Worm (Caenorhabditis elegans) whole organism, early embryonic: ENCODE data around the gene F58A4.2.
A peak's percentile ranks its signal among the peaks of the same experiment; 100 is the strongest.

Experiments used
- B0310.2 ChIP-seq: sonication (generic microtip); optimal IDR thresholded peaks from 2 replicates; lab custom pipeline; 2016; ENCODE audit warnings: mild to moderate bottlenecking, missing genetic modification characterization, missing compliant biosample characterization
- F13C5.2 ChIP-seq: sonication (generic microtip); optimal IDR thresholded peaks from 2 replicates; lab custom pipeline; 2017; ENCODE audit warnings: mild to moderate bottlenecking, missing genetic modification characterization, inconsistent platforms, missing compliant biosample characterization
- aly-1 ChIP-seq: sonication (generic microtip); optimal IDR thresholded peaks from 2 replicates; lab custom pipeline; 2016; ENCODE audit warnings: missing genetic modification characterization, missing compliant biosample characterization
- ama-1 ChIP-seq: fragments of 150-350 bp; optimal IDR thresholded peaks from 2 replicates; lab custom pipeline; 2014
- ceh-13 ChIP-seq: fragments of 200-800 bp; sonication (Bioruptor generic); optimal IDR thresholded peaks from 2 replicates; lab custom pipeline; 2018; ENCODE audit warnings: mild to moderate bottlenecking, missing genetic modification characterization, missing compliant biosample characterization
- ceh-36 ChIP-seq: sonication (generic microtip); optimal IDR thresholded peaks from 2 replicates; lab custom pipeline; 2016; ENCODE audit warnings: missing genetic modification characterization, inconsistent platforms, missing compliant biosample characterization
- ets-7 ChIP-seq: sonication (generic microtip); optimal IDR thresholded peaks from 2 replicates; lab custom pipeline; 2016; ENCODE audit warnings: missing genotype, missing genetic modification characterization, missing compliant biosample characterization
- flt-1 ChIP-seq: fragments of 200-800 bp; sonication (Bioruptor generic); IDR thresholded peaks from 2 replicates; pipeline ENCODE4 v1.3.6; 2022; ENCODE audit warnings: missing genetic modification characterization, missing compliant biosample characterization
- hmbx-1 ChIP-seq: sonication (generic microtip); optimal IDR thresholded peaks from 2 replicates; lab custom pipeline; 2016; ENCODE audit warnings: mild to moderate bottlenecking, missing genetic modification characterization, missing compliant biosample characterization
- hmg-4 ChIP-seq: fragments of 200-800 bp; sonication (Bioruptor generic); optimal IDR thresholded peaks from 2 replicates; lab custom pipeline; 2018; ENCODE audit warnings: mild to moderate bottlenecking, missing genetic modification characterization, missing compliant biosample characterization
- hnd-1 ChIP-seq: sonication (generic microtip); optimal IDR thresholded peaks from 2 replicates; lab custom pipeline; 2016; ENCODE audit warnings: missing genetic modification characterization, missing compliant biosample characterization
- pes-1 ChIP-seq: fragments of 200-800 bp; sonication (Bioruptor generic); IDR thresholded peaks from 2 replicates; pipeline ENCODE4 v1.3.6; 2022; ENCODE audit warnings: missing genetic modification reagents, missing genetic modification characterization, missing compliant biosample characterization
- scrt-1 ChIP-seq: fragments of 200-800 bp; sonication (Bioruptor generic); IDR thresholded peaks from 2 replicates; pipeline ENCODE4 v1.3.6; 2022; ENCODE audit warnings: missing genetic modification characterization, missing compliant biosample characterization
- sea-1 ChIP-seq: fragments of 200-800 bp; sonication (Bioruptor generic); conservative IDR thresholded peaks from 2 replicates; pipeline ENCODE4 v1.3.6; 2022; ENCODE audit warnings: missing genetic modification characterization, missing compliant biosample characterization
- tbx-11 ChIP-seq: fragments of 200-800 bp; sonication (Bioruptor generic); IDR thresholded peaks from 2 replicates; pipeline ENCODE4 v1.3.6; 2022; ENCODE audit warnings: missing genetic modification characterization, missing compliant biosample characterization
- tbx-37 ChIP-seq: fragments of 200-800 bp; sonication (Bioruptor generic); conservative IDR thresholded peaks from 2 replicates; pipeline ENCODE4 v1.3.6; 2022; ENCODE audit warnings: missing genetic modification reagents, missing genetic modification characterization, missing compliant biosample characterization
- tra-4 ChIP-seq: sonication (generic microtip); optimal IDR thresholded peaks from 2 replicates; lab custom pipeline; 2017; ENCODE audit warnings: missing genetic modification characterization, missing compliant biosample characterization

F58A4.2 gene

ce11 chrIII:9617599-9618262 is 17.2 kb upstream of the F58A4.2 start:
- TF ChIP-seq sea-1 (GFP tag; lab: Robert Waterston, UW) (no peak), F13C5.2 (no peak), scrt-1 (no peak), ets-7 (tag; lab: Kevin White, UChicago) (no peak), tbx-11 (GFP tag; lab: Robert Waterston, UW) (no peak), flt-1 (GFP tag; lab: Robert Waterston, UW) (no peak)

DNA sequence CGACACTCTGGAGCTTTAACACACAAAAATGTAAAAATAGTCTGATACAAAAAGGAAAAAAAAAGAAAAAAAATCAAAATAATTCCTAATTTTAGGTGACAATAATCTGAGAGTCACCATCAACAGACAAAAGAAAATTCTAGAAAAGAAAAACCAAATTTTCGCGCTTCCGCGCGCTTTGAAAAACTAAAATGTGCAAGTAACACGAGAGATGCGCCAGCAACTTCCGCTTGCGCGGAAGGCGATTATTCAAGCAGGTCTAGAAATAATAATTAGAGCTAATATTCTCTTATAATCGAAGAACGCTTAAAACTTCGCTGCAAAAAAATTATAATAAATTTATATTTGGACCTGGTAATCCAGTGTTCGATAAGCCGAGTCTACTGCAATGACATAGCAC is 16.4 kb upstream of the F58A4.2 start:
- TF ChIP-seq pes-1 (GFP tag; lab: Robert Waterston, UW) (no peak), scrt-1 (no peak)

DNA sequence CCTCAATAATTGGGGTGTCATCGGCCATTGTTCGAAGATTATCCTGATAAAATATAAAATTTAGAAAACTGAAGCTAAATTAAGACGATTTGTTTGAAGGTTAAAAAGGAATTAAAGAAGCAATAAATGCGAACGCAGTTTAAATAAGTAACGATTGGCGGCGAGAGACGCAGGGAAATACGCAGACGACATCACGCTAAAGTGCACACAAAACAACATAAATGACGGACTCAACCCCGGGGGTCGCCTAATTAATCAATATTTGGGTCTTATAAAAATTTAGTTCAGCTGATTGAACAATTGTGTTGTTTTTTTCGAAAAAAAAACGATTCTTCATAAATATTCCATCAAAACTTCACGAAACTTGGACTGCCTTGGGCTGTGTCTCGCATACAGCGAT is 15.9 kb upstream of the F58A4.2 start, which contains the start of gene hcp-3:
hcp-3 (minus strand) TSS at position 45 of the 400 bp plus-strand sequence.
- no peak for TF ChIP-seq tbx-11 (GFP tag; lab: Robert Waterston, UW)

ce11 chrIII:9615114-9615513 is 14.6 kb upstream of the F58A4.2 start:
- TF ChIP-seq tbx-11 (GFP tag; lab: Robert Waterston, UW) (no peak), flt-1 (GFP tag; lab: Robert Waterston, UW) (no peak), tbx-37 (no peak), ama-1 (no peak), hnd-1 (tag; lab: Kevin White, UChicago) (no peak), ets-7 (tag; lab: Kevin White, UChicago) (no peak), ceh-13 (GFP tag; lab: Kevin White, UChicago) (no peak), tra-4 (no peak), B0310.2 (tag; lab: Kevin White, UChicago) (no peak), ceh-36 (tag; lab: Kevin White, UChicago) (no peak), hmbx-1 (tag; lab: Kevin White, UChicago) (no peak), sea-1 (GFP tag; lab: Robert Waterston, UW) (no peak), F13C5.2 (no peak), hmg-4 (GFP tag; lab: Kevin White, UChicago) (no peak), pes-1 (GFP tag; lab: Robert Waterston, UW) (no peak), scrt-1 (no peak)

- no peak for TF ChIP-seq scrt-1
- peak; percentile 2 for TF ChIP-seq F13C5.2
These were observed 13.7 kb upstream of the F58A4.2 start, which contains the start of the genes pri-1 and F58A4.6 for ce11 chrIII:9614211-9614610. Gene pri-1, minus strand, starts transcription at chrIII:9614281. Gene F58A4.6, plus strand, starts transcription at chrIII:9614482.

ce11 chrIII:9612097-9612496 is 11.6 kb upstream of the F58A4.2 start, which contains the start of gene bbs-4:
Gene bbs-4, minus strand, starts transcription at chrIII:9612197.
- TF ChIP-seq hmg-4 (GFP tag; lab: Kevin White, UChicago) (no peak), ceh-13 (GFP tag; lab: Kevin White, UChicago) (no peak), scrt-1 (no peak), tbx-11 (GFP tag; lab: Robert Waterston, UW) (no peak), hmbx-1 (tag; lab: Kevin White, UChicago) (no peak), aly-1 (tag; lab: Kevin White, UChicago) (no peak), tbx-37 (no peak), sea-1 (GFP tag; lab: Robert Waterston, UW) (no peak), ama-1 (no peak), B0310.2 (tag; lab: Kevin White, UChicago) (no peak), flt-1 (GFP tag; lab: Robert Waterston, UW) (no peak), pes-1 (GFP tag; lab: Robert Waterston, UW) (no peak), F13C5.2 (no peak), ceh-36 (tag; lab: Kevin White, UChicago) (no peak), hnd-1 (tag; lab: Kevin White, UChicago) (no peak), tra-4 (no peak), ets-7 (tag; lab: Kevin White, UChicago) (no peak)

DNA sequence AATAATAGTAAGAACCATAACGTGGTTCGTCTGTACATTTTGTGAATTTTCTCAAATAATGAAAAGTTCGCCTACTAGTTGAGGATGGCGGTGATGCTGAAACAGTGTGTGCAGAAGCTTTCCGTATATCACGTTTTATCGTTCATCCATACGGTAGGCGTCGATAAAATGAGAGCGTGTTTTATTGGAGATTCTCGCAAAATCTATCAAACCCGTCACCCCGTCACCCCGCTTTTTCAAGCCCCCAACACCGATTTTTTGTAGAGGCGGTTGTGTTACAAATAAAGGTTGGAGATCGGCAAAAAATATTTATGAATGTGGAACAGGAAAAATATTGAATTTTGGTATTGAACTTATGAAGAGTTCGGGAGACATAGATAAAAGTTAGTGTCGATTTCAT is 8.1 kb upstream of the F58A4.2 start, which contains the start of gene clec-161:
clec-161 (minus strand) TSS at position 101 of the 400 bp plus-strand sequence.
- no peak for TF ChIP-seq pes-1 (GFP tag; lab: Robert Waterston, UW)

- no peak for TF ChIP-seq flt-1 (GFP tag; lab: Robert Waterston, UW)
- TF ChIP-seq scrt-1: no peak
- TF ChIP-seq tbx-37: no peak
- TF ChIP-seq tbx-11 (GFP tag; lab: Robert Waterston, UW): no peak
- TF ChIP-seq aly-1 (tag; lab: Kevin White, UChicago): no peak
- TF ChIP-seq tra-4: no peak
- no peak for TF ChIP-seq B0310.2 (tag; lab: Kevin White, UChicago)
- TF ChIP-seq F13C5.2: no peak
- TF ChIP-seq hmbx-1 (tag; lab: Kevin White, UChicago): no peak
- no peak for TF ChIP-seq hmg-4 (GFP tag; lab: Kevin White, UChicago)
- TF ChIP-seq sea-1 (GFP tag; lab: Robert Waterston, UW): no peak
- no peak for TF ChIP-seq hnd-1 (tag; lab: Kevin White, UChicago)
- TF ChIP-seq ama-1: no peak
These were observed 2.4 kb downstream of the F58A4.2 start, which contains the start of gene F58A4.1 for ce11 chrIII:9598168-9598567. Gene F58A4.1, plus strand, starts transcription at chrIII:9598468.

DNA sequence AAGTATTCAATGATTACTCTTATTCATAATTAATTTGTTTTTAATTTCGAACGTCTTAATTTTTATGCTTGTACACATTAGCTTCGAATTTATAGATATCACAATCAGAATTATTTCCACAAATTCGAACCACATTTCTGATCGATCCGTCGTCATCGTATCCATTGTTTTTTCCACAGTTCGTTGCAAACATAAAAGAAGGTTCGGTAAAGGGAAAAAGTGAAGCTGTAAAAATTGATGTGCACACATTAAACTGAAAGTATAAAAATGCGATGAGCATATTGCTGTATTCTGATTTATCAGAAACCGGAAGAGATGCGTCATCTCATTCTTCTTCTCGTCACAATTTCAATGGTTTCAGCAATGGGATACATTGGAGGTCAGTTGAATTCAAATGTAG is 3.5 kb downstream of the F58A4.2 start, which contains the start of gene C48B4.12:
C48B4.12 (plus strand) TSS at position 301 of the 400 bp plus-strand sequence.
- no peak for TF ChIP-seq F13C5.2
